Fruit fly (Drosophila melanogaster) whole organism, embryonic: ENCODE data around the gene Osi18.

ENCODE experiments used
- Abd-B ChIP-seq: fragments of 200-800 bp; sonication (Bioruptor generic); optimal IDR thresholded peaks from 2 replicates; lab custom pipeline; 2018; ENCODE audit warnings: missing biosample characterization, mild to moderate bottlenecking, missing genetic modification characterization, moderate library complexity
- CG10654 ChIP-seq: fragments of 200-800 bp; sonication (Bioruptor generic); optimal IDR thresholded peaks from 2 replicates; lab custom pipeline; 2016; ENCODE audit warnings: missing biosample characterization, missing genetic modification characterization
- CG11398 ChIP-seq: fragments of 200-800 bp; sonication (Bioruptor generic); optimal IDR thresholded peaks from 2 replicates; lab custom pipeline; 2016; ENCODE audit warnings: missing biosample characterization, missing genetic modification characterization
- CG11504 ChIP-seq: fragments of 200-800 bp; sonication (Bioruptor generic); optimal IDR thresholded peaks from 3 replicates; lab custom pipeline; 2019; ENCODE audit warnings: missing biosample characterization, mild to moderate bottlenecking, missing genetic modification characterization, moderate library complexity
- CG13424 ChIP-seq: fragments of 200-800 bp; sonication (Bioruptor generic); optimal IDR thresholded peaks from 2 replicates; lab custom pipeline; 2019; ENCODE audit warnings: missing biosample characterization, mild to moderate bottlenecking, missing genetic modification characterization, moderate library complexity
- CG14667 ChIP-seq: fragments of 200-800 bp; sonication (Bioruptor generic); IDR thresholded peaks from 2 replicates; pipeline ENCODE4 v1.3.6; 2022; ENCODE audit warnings: missing biosample characterization, missing genetic modification characterization
- CG15073 ChIP-seq: fragments of 200-800 bp; sonication (Bioruptor generic); optimal IDR thresholded peaks from 2 replicates; lab custom pipeline; 2016; ENCODE audit warnings: missing biosample characterization, missing genetic modification characterization
- CG15514 ChIP-seq: fragments of 200-800 bp; sonication (Bioruptor generic); optimal IDR thresholded peaks from 3 replicates; lab custom pipeline; 2017; ENCODE audit warnings: missing biosample characterization, missing genetic modification characterization, mild to moderate bottlenecking, moderate library complexity, missing genetic modification reagents
- CG1647 ChIP-seq: fragments of 200-800 bp; sonication (Bioruptor generic); optimal IDR thresholded peaks from 3 replicates; lab custom pipeline; 2016; ENCODE audit warnings: missing biosample characterization, missing genetic modification characterization
- CG16813 ChIP-seq: fragments of 200-800 bp; sonication (Bioruptor generic); IDR thresholded peaks from 3 replicates; pipeline ENCODE4 v1.3.6; 2022; ENCODE audit warnings: missing biosample characterization, missing genetic modification characterization; ENCODE audit not compliant: partially characterized antibody
- CG17186 ChIP-seq: fragments of 200-800 bp; sonication (Bioruptor generic); optimal IDR thresholded peaks from 3 replicates; lab custom pipeline; 2017; ENCODE audit warnings: missing biosample characterization, missing genetic modification reagents, missing genetic modification characterization
- CG1792 ChIP-seq: fragments of 200-800 bp; sonication (Bioruptor generic); optimal IDR thresholded peaks from 2 replicates; lab custom pipeline; 2016; ENCODE audit warnings: missing biosample characterization, missing genetic modification characterization
- CG18619 ChIP-seq: fragments of 200-800 bp; sonication (Bioruptor generic); optimal IDR thresholded peaks from 3 replicates; lab custom pipeline; 2017; ENCODE audit warnings: missing biosample characterization, mild to moderate bottlenecking, missing genetic modification characterization
- CG2202 ChIP-seq: fragments of 200-800 bp; sonication (Bioruptor generic); optimal IDR thresholded peaks from 2 replicates; lab custom pipeline; 2018; ENCODE audit warnings: missing biosample characterization, mild to moderate bottlenecking, missing genetic modification characterization
- CG4424 ChIP-seq: fragments of 200-800 bp; sonication (Bioruptor generic); optimal IDR thresholded peaks from 3 replicates; lab custom pipeline; 2016; ENCODE audit warnings: missing biosample characterization, missing genetic modification characterization
- CG4730 ChIP-seq: fragments of 200-800 bp; sonication (Bioruptor generic); IDR thresholded peaks from 2 replicates; pipeline ENCODE4 v1.3.6; 2022; ENCODE audit warnings: missing biosample characterization, missing genetic modification characterization
- CG5180 ChIP-seq: fragments of 200-800 bp; sonication (Bioruptor generic); optimal IDR thresholded peaks from 3 replicates; lab custom pipeline; 2017; ENCODE audit warnings: missing biosample characterization, missing genetic modification characterization, mild to moderate bottlenecking, moderate library complexity, missing genetic modification reagents
- CG8478 ChIP-seq: fragments of >200 bp; optimal IDR thresholded peaks from 2 replicates; lab custom pipeline; 2018
- CG9817 ChIP-seq: fragments of 200-800 bp; sonication (Bioruptor generic); optimal IDR thresholded peaks from 2 replicates; lab custom pipeline; 2018; ENCODE audit warnings: missing biosample characterization, mild to moderate bottlenecking, missing genetic modification characterization, moderate library complexity
- Chrac-16 ChIP-seq: fragments of 200-800 bp; sonication (Bioruptor generic); optimal IDR thresholded peaks from 3 replicates; lab custom pipeline; 2016; ENCODE audit warnings: missing biosample characterization, missing genetic modification characterization
- CrebB ChIP-seq: fragments of 200-800 bp; sonication (Bioruptor generic); optimal IDR thresholded peaks from 3 replicates; lab custom pipeline; 2018; ENCODE audit warnings: missing biosample characterization, mild to moderate bottlenecking, missing genetic modification characterization
- D19A ChIP-seq: fragments of 200-800 bp; optimal IDR thresholded peaks from 3 replicates; lab custom pipeline; 2019; ENCODE audit warnings: missing biosample characterization, mild to moderate bottlenecking, missing genetic modification characterization, moderate library complexity
- Dip2 ChIP-seq: fragments of 200-800 bp; sonication (Bioruptor generic); IDR thresholded peaks from 2 replicates; pipeline ENCODE4 v1.3.6; 2022; ENCODE audit warnings: missing biosample characterization, missing genetic modification characterization
- Doc2 ChIP-seq: fragments of 200-800 bp; sonication (Bioruptor generic); IDR thresholded peaks from 2 replicates; pipeline ENCODE4 v1.3.6; 2022; ENCODE audit warnings: missing biosample characterization, missing genetic modification characterization
- Ets65A ChIP-seq: fragments of 200-800 bp; sonication (Bioruptor generic); peaks from one replicate; lab custom pipeline; 2016; ENCODE audit warnings: missing biosample characterization, missing genetic modification characterization
- Gug ChIP-seq: fragments of 200-800 bp; sonication (Bioruptor generic); IDR thresholded peaks from 4 replicates; pipeline ENCODE4 v1.3.6; 2022; ENCODE audit warnings: missing biosample characterization, missing genetic modification characterization
- Hr39 ChIP-seq: fragments of >200 bp; optimal IDR thresholded peaks from 2 replicates; lab custom pipeline; 2017
- Lhr ChIP-seq: fragments of 200-800 bp; sonication (Bioruptor generic); optimal IDR thresholded peaks from 3 replicates; lab custom pipeline; 2017; ENCODE audit warnings: mild to moderate bottlenecking, missing biosample characterization, missing genetic modification reagents, missing genetic modification characterization
- Max ChIP-seq: fragments of 200-800 bp; sonication (Bioruptor generic); optimal IDR thresholded peaks from 2 replicates; lab custom pipeline; 2016; ENCODE audit warnings: missing biosample characterization, mild to moderate bottlenecking, missing genetic modification characterization
- Med ChIP-seq: fragments of 200-800 bp; sonication (Bioruptor generic); peaks from one replicate; lab custom pipeline; 2016; ENCODE audit warnings: missing biosample characterization, missing genetic modification characterization, mild to moderate bottlenecking, inconsistent platforms, moderate library complexity
- NC2β ChIP-seq: fragments of 200-800 bp; sonication (Bioruptor generic); optimal IDR thresholded peaks from 2 replicates; lab custom pipeline; 2016; ENCODE audit warnings: missing biosample characterization, missing genetic modification characterization
- NFAT ChIP-seq: fragments of 200-800 bp; sonication (Bioruptor generic); IDR thresholded peaks from 2 replicates; pipeline ENCODE4 v1.3.6; 2022; ENCODE audit warnings: missing biosample characterization, missing genetic modification characterization
- NfI ChIP-seq: fragments of 200-800 bp; sonication (Bioruptor generic); optimal IDR thresholded peaks from 3 replicates; lab custom pipeline; 2018; ENCODE audit warnings: missing biosample characterization, mild to moderate bottlenecking, missing genetic modification characterization, moderate library complexity
- Opbp ChIP-seq: fragments of 200-800 bp; sonication (Bioruptor generic); IDR thresholded peaks from 3 replicates; pipeline ENCODE4 v1.3.6; 2022; ENCODE audit warnings: missing biosample characterization, missing genetic modification characterization; ENCODE audit not compliant: partially characterized antibody
- Sin3A ChIP-seq: fragments of >200 bp; optimal IDR thresholded peaks from 2 replicates; lab custom pipeline; 2018
- Six4 ChIP-seq: fragments of 200-800 bp; sonication (Bioruptor generic); optimal IDR thresholded peaks from 2 replicates; lab custom pipeline; 2016; ENCODE audit warnings: missing biosample characterization, missing genetic modification characterization
- Sox102F ChIP-seq: fragments of 200-800 bp; sonication (Bioruptor generic); optimal IDR thresholded peaks from 2 replicates; lab custom pipeline; 2018; ENCODE audit warnings: missing biosample characterization, mild to moderate bottlenecking, missing genetic modification characterization, moderate library complexity
- Spps ChIP-seq: fragments of 200-800 bp; sonication (Bioruptor generic); optimal IDR thresholded peaks from 2 replicates; lab custom pipeline; 2018; ENCODE audit warnings: missing biosample characterization, mild to moderate bottlenecking, missing genetic modification characterization
- YL-1 ChIP-seq: fragments of 200-800 bp; sonication (Bioruptor generic); optimal IDR thresholded peaks from 3 replicates; lab custom pipeline; 2017; ENCODE audit warnings: missing biosample characterization, mild to moderate bottlenecking, missing genetic modification characterization
- abd-A ChIP-seq: fragments of 200-800 bp; sonication (Bioruptor generic); optimal IDR thresholded peaks from 3 replicates; lab custom pipeline; 2019; ENCODE audit warnings: missing biosample characterization, mild to moderate bottlenecking, missing genetic modification characterization, moderate library complexity
- ap ChIP-seq: fragments of 200-800 bp; sonication (Bioruptor generic); IDR thresholded peaks from 2 replicates; pipeline ENCODE4 v1.3.6; 2022; ENCODE audit warnings: missing biosample characterization, missing genetic modification characterization
- br ChIP-seq: fragments of >200 bp; optimal IDR thresholded peaks from 2 replicates; lab custom pipeline; 2017
- dmrt99B ChIP-seq: fragments of 200-800 bp; sonication (Bioruptor generic); optimal IDR thresholded peaks from 2 replicates; lab custom pipeline; 2018; ENCODE audit warnings: missing biosample characterization, mild to moderate bottlenecking, missing genetic modification characterization, moderate library complexity
- dysf ChIP-seq: fragments of 200-800 bp; sonication (Bioruptor generic); IDR thresholded peaks from 3 replicates; pipeline ENCODE4 v1.3.6; 2022; ENCODE audit warnings: missing biosample characterization, missing genetic modification characterization
- ems ChIP-seq: fragments of 200-800 bp; sonication (Bioruptor generic); optimal IDR thresholded peaks from 3 replicates; lab custom pipeline; 2016; ENCODE audit warnings: missing biosample characterization, missing genetic modification characterization
- fd3F ChIP-seq: fragments of 200-800 bp; sonication (Bioruptor generic); optimal IDR thresholded peaks from 2 replicates; lab custom pipeline; 2018; ENCODE audit warnings: missing biosample characterization, mild to moderate bottlenecking, missing genetic modification characterization, moderate library complexity
- grn ChIP-seq: fragments of 200-800 bp; sonication (Bioruptor generic); optimal IDR thresholded peaks from 3 replicates; lab custom pipeline; 2017; ENCODE audit warnings: missing biosample characterization, missing genetic modification characterization
- jumu ChIP-seq: fragments of 200-800 bp; sonication (Bioruptor generic); optimal IDR thresholded peaks from 3 replicates; lab custom pipeline; 2016; ENCODE audit warnings: missing biosample characterization, missing genetic modification characterization
- mam ChIP-seq: fragments of 200-800 bp; sonication (Bioruptor generic); optimal IDR thresholded peaks from 3 replicates; lab custom pipeline; 2016; ENCODE audit warnings: missing biosample characterization, missing genetic modification characterization
- otp ChIP-seq: fragments of 200-800 bp; sonication (Bioruptor generic); IDR thresholded peaks from 3 replicates; pipeline ENCODE4, ENCODE4 v1.3.6; 2022; ENCODE audit warnings: missing biosample characterization, missing genetic modification characterization
- trh ChIP-seq: fragments of 200-800 bp; sonication (Bioruptor generic); optimal IDR thresholded peaks from 2 replicates; lab custom pipeline; 2016; ENCODE audit warnings: missing biosample characterization, missing genetic modification characterization
- unc-4 ChIP-seq: fragments of 200-800 bp; sonication (Bioruptor generic); IDR thresholded peaks from 2 replicates; pipeline ENCODE4 v1.3.6; 2022; ENCODE audit warnings: missing biosample characterization, missing genetic modification characterization; ENCODE audit not compliant: partially characterized antibody
- zfh1 ChIP-seq: fragments of 200-800 bp; sonication (Bioruptor generic); IDR thresholded peaks from 3 replicates; pipeline ENCODE4 v1.3.6; 2022; ENCODE audit warnings: missing biosample characterization, missing genetic modification characterization
- zfh2 ChIP-seq: fragments of 200-800 bp; sonication (Bioruptor generic); optimal IDR thresholded peaks from 2 replicates; lab custom pipeline; 2016; ENCODE audit warnings: missing biosample characterization, missing genetic modification characterization

The Osi18 gene

DNA sequence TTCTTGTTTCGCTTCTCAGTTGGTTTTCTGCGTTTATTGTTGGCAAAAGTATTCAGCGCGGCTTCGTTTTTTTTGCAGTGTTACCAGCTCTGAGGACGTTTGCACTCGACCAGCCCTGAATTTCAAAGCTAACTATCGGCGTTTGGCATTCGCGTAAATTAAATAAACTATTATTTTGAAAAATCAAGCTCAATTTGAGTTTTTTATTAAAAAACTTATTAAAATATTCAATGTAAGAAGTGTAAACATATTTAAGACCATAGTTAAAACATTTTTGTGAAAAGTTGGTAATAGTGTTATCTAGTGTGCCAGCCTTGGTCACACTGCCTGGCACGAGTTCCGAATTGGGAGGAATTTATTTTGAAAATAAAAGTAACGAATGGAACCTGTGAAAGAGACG lies 15.8 kb downstream of the Osi18 start, which contains the start of the genes SmD2 and CG18048 (continued):
- TF ChIP-seq jumu (no peak), CG17186 (GFP tag; lab: Kevin White, UChicago) (peak; percentile 67), ap (GFP tag; lab: Robert Waterston, UW) (no peak), Ets65A (GFP tag; lab: Kevin White, UChicago) (no peak), otp (GFP tag; lab: Robert Waterston, UW) (no peak), mam (GFP tag; lab: Kevin White, UChicago) (no peak), CG16813 (GFP tag; lab: Robert Waterston, UW) (peak; percentile 84), Dip2 (GFP tag; lab: Robert Waterston, UW) (no peak), Lhr (GFP tag; lab: Kevin White, UChicago) (peak; percentile 57), br (lab: Kevin White, UChicago) (no peak), zfh2 (peak; percentile 13), CG13424 (tag; lab: Kevin White, UChicago) (peak; percentile 32), NFAT (no peak), Abd-B (GFP tag; lab: Kevin White, UChicago) (peak; percentile 5), CG4424 (GFP tag; lab: Kevin White, UChicago) (no peak), Sox102F (no peak), YL-1 (GFP tag; lab: Kevin White, UChicago) (peak; percentile 82), CG9817 (peak; percentile 15), Sin3A (lab: Kevin White, UChicago) (peak; percentile 90), fd3F (GFP tag; lab: Kevin White, UChicago) (no peak), dmrt99B (tag; lab: Kevin White, UChicago) (no peak), CG18619 (GFP tag; lab: Kevin White, UChicago) (no peak), Hr39 (no peak), CG1792 (no peak), CG11398 (GFP tag; lab: Kevin White, UChicago) (no peak), Doc2 (GFP tag; lab: Robert Waterston, UW) (no peak), CG4730 (GFP tag; lab: Robert Waterston, UW) (no peak), grn (GFP tag; lab: Kevin White, UChicago) (no peak), CG11504 (tag; lab: Kevin White, UChicago) (peak; percentile 38), Spps (tag; lab: Kevin White, UChicago) (no peak), ems (GFP tag; lab: Kevin White, UChicago) (no peak), CG5180 (GFP tag; lab: Kevin White, UChicago) (no peak), Chrac-16 (peak; percentile 5), CG15073 (GFP tag; lab: Kevin White, UChicago) (no peak), Med (GFP tag; lab: Kevin White, UChicago) (peak; percentile 10), CG14667 (GFP tag; lab: Robert Waterston, UW) (no peak), Opbp (GFP tag; lab: Robert Waterston, UW) (peak; percentile 65; the same call in 1 of the 3 replicates), CG8478 (lab: Kevin White, UChicago) (no peak), CG2202 (tag; lab: Kevin White, UChicago) (no peak), trh (GFP tag; lab: Kevin White, UChicago) (no peak), CG10654 (GFP tag; lab: Kevin White, UChicago) (no peak), dysf (GFP tag; lab: Robert Waterston, UW) (no peak), Six4 (GFP tag; lab: Kevin White, UChicago) (no peak), NfI (GFP tag; lab: Kevin White, UChicago) (no peak), CG1647 (GFP tag; lab: Kevin White, UChicago) (no peak), CG15514 (peak; percentile 76), abd-A (tag; lab: Kevin White, UChicago) (no peak), NC2β (GFP tag; lab: Kevin White, UChicago) (no peak), D19A (tag; lab: Kevin White, UChicago) (no peak), zfh1 (GFP tag; lab: Robert Waterston, UW) (no peak), unc-4 (peak; percentile 79), Max (GFP tag; lab: Kevin White, UChicago) (peak; percentile 72), Gug (GFP tag; lab: Robert Waterston, UW) (no peak), CrebB (tag; lab: Kevin White, UChicago) (no peak)
